Fruit fly (Drosophila melanogaster): ENCODE results near the gene GC2.

DNA sequence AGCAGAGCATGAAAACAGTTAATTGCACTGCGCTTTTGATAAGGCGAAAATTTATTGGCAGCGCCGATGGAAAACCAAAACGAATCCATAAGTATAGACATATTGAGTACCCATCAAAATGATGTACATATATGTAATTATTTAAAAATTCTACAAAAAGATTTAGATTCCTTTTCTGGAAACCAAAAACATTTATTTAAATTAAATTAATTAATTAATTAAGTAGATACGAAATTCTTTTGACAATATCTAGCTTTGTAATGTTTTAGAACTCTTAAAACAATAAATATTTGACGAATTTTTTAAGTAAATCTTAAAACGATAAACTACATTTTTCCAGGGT is 5.8 kb downstream of the GC2 start:
- no peak for TF ChIP-seq Hr83 (GFP tag; optimal IDR thresholded peaks at IDR 0.05; ENCODE audit: poor library complexity, severe bottlenecking)
- no peak for TF ChIP-seq Sp1 (GFP tag; optimal IDR thresholded peaks at IDR 0.05)
- no peak for TF ChIP-seq h (GFP tag; optimal IDR thresholded peaks at IDR 0.05)
- no peak for TF ChIP-seq jim (GFP tag; optimal IDR thresholded peaks at IDR 0.05)
- TF ChIP-seq Hnf4 (GFP tag; optimal IDR thresholded peaks at IDR 0.05), result no peak
- no peak for TF ChIP-seq Dfd (GFP tag; optimal IDR thresholded peaks at IDR 0.05)
- no peak for TF ChIP-seq pan (optimal IDR thresholded peaks at IDR 0.05)
- no peak for TF ChIP-seq Mio (GFP tag; optimal IDR thresholded peaks at IDR 0.05)
- TF ChIP-seq usp (GFP tag; optimal IDR thresholded peaks at IDR 0.05), result no peak
- no peak for TF ChIP-seq OdsH (GFP tag; optimal IDR thresholded peaks at IDR 0.05)
- no peak for TF ChIP-seq CrebA (GFP tag; optimal IDR thresholded peaks at IDR 0.05; ENCODE audit: borderline replicate concordance)
- TF ChIP-seq Vsx2 (GFP tag; optimal IDR thresholded peaks at IDR 0.05; ENCODE audit: partially characterized antibody), result no peak
- no peak for TF ChIP-seq Myc (optimal IDR thresholded peaks at IDR 0.05)
- TF ChIP-seq GATAd (GFP tag; optimal IDR thresholded peaks at IDR 0.05), result no peak
